Worm (Caenorhabditis elegans): ENCODE measurements around the gene nhr-30.

DNA sequence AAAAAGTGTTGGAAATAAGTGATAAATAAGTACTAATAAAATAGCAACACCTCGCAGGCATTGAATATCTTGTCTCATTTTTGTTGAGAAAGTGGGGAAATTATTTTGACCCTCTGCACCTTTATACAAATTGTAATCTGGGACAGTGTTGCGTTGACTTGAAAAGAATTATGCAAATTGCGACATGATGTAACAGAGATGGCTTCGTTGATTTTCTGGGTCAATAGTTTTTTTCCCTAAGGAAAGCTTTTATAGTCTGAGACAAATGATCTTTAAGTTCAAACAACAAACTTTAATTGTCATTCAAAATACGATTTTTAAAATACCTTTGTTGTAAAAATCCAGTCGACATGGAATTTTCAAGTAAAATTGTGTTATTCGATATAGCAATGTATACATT, 20.3 kb upstream of the nhr-30 start, which contains the start of gene bus-1:
- TF ChIP-seq nhr-237 (tag; optimal IDR thresholded peaks at IDR 0.05) (no peak), mdl-1 (tag; optimal IDR thresholded peaks at IDR 0.05) (no peak), ama-1 (optimal IDR thresholded peaks at IDR 0.05) (no peak), aly-2 (tag; optimal IDR thresholded peaks at IDR 0.05) (no peak)
